Fruit fly (Drosophila melanogaster) whole organism, embryonic: ENCODE data around the gene mfas.

Source experiments
- Abd-B ChIP-seq: fragments of 200-800 bp; sonication (Bioruptor generic); optimal IDR thresholded peaks from 2 replicates; lab custom pipeline; 2018; ENCODE audit warnings: missing biosample characterization, mild to moderate bottlenecking, missing genetic modification characterization, moderate library complexity
- Adf1 ChIP-seq: fragments of 200-800 bp; sonication (Bioruptor generic); IDR thresholded peaks from 2 replicates; pipeline ENCODE4 v1.3.6; 2022; ENCODE audit warnings: missing biosample characterization, missing genetic modification characterization
- BEAF-32 ChIP-seq: fragments of 200-800 bp; sonication (Bioruptor generic); optimal IDR thresholded peaks from 3 replicates; lab custom pipeline; 2017; ENCODE audit warnings: missing biosample characterization, missing genetic modification characterization, mild to moderate bottlenecking, moderate library complexity, missing genetic modification reagents
- CG10959 ChIP-seq: fragments of 200-800 bp; sonication (Bioruptor generic); IDR thresholded peaks from 2 replicates; pipeline ENCODE4 v1.3.6; 2022; ENCODE audit warnings: missing biosample characterization, missing genetic modification characterization
- CG11085 ChIP-seq: fragments of 200-800 bp; sonication (Bioruptor generic); IDR thresholded peaks from 2 replicates; pipeline ENCODE4 v1.3.6; 2022; ENCODE audit warnings: missing biosample characterization, missing genetic modification characterization
- CG11456 ChIP-seq: fragments of 200-800 bp; sonication (Bioruptor generic); IDR thresholded peaks from 3 replicates; pipeline ENCODE4 v1.3.6; 2022; ENCODE audit warnings: missing biosample characterization, missing genetic modification characterization
- CG11504 ChIP-seq: fragments of 200-800 bp; sonication (Bioruptor generic); optimal IDR thresholded peaks from 3 replicates; lab custom pipeline; 2019; ENCODE audit warnings: missing biosample characterization, mild to moderate bottlenecking, missing genetic modification characterization, moderate library complexity
- CG11723 ChIP-seq: fragments of 200-800 bp; sonication (Bioruptor generic); optimal IDR thresholded peaks from 2 replicates; lab custom pipeline; 2017; ENCODE audit warnings: missing biosample characterization, mild to moderate bottlenecking, missing genetic modification characterization
- CG12071 ChIP-seq: fragments of 200-800 bp; sonication (Bioruptor generic); optimal IDR thresholded peaks from 3 replicates; lab custom pipeline; 2018; ENCODE audit warnings: missing biosample characterization, mild to moderate bottlenecking, missing genetic modification characterization
- CG12942 ChIP-seq: fragments of 200-800 bp; sonication (Bioruptor generic); optimal IDR thresholded peaks from 3 replicates; lab custom pipeline; 2016; ENCODE audit warnings: missing biosample characterization, missing genetic modification characterization
- CG15479 ChIP-seq: fragments of 200-800 bp; sonication (Bioruptor generic); optimal IDR thresholded peaks from 3 replicates; lab custom pipeline; 2019; ENCODE audit warnings: missing biosample characterization, mild to moderate bottlenecking, missing genetic modification characterization, moderate library complexity
- CG16815 ChIP-seq: fragments of 200-800 bp; sonication (Bioruptor generic); optimal IDR thresholded peaks from 3 replicates; lab custom pipeline; 2017; ENCODE audit warnings: missing biosample characterization, mild to moderate bottlenecking, missing genetic modification characterization
- CG16863 ChIP-seq: fragments of 200-800 bp; sonication (Bioruptor generic); optimal IDR thresholded peaks from 3 replicates; lab custom pipeline; 2016; ENCODE audit warnings: missing biosample characterization, missing genetic modification characterization
- CG18764 ChIP-seq: fragments of 200-800 bp; sonication (Bioruptor generic); optimal IDR thresholded peaks from 3 replicates; lab custom pipeline; 2016; ENCODE audit warnings: missing biosample characterization, missing genetic modification characterization
- CG2678 ChIP-seq: fragments of 200-800 bp; sonication (Bioruptor generic); optimal IDR thresholded peaks from 3 replicates; lab custom pipeline; 2019; ENCODE audit warnings: missing biosample characterization, mild to moderate bottlenecking, missing genetic modification characterization, moderate library complexity
- CG31365 ChIP-seq: fragments of 200-800 bp; sonication (Bioruptor generic); optimal IDR thresholded peaks from 2 replicates; lab custom pipeline; 2018; ENCODE audit warnings: missing biosample characterization, mild to moderate bottlenecking, missing genetic modification characterization
- CG3407 ChIP-seq: fragments of 200-800 bp; sonication (Bioruptor generic); optimal IDR thresholded peaks from 2 replicates; lab custom pipeline; 2018; ENCODE audit warnings: missing biosample characterization, mild to moderate bottlenecking, missing genetic modification characterization
- CG6654 ChIP-seq: fragments of 200-800 bp; sonication (Bioruptor generic); optimal IDR thresholded peaks from 2 replicates; lab custom pipeline; 2017; ENCODE audit warnings: missing biosample characterization, mild to moderate bottlenecking, missing genetic modification characterization
- CG8290 ChIP-seq, 3 experiments: fragments of 200-800 bp; sonication (Bioruptor generic); optimal IDR thresholded peaks; 2 replicates each; lab custom pipeline; 2016 to 2019; ENCODE audit warnings: missing biosample characterization in 3 of 3, missing genetic modification characterization in 3 of 3, mild to moderate bottlenecking in 2 of 3, moderate library complexity in 1 of 3
- CG8478 ChIP-seq: fragments of >200 bp; optimal IDR thresholded peaks from 2 replicates; lab custom pipeline; 2018
- CG9609 ChIP-seq: fragments of 200-800 bp; sonication (Bioruptor generic); optimal IDR thresholded peaks from 3 replicates; lab custom pipeline; 2016; ENCODE audit warnings: missing biosample characterization, missing genetic modification characterization
- CG9727 ChIP-seq: fragments of 200-800 bp; sonication (Bioruptor generic); optimal IDR thresholded peaks from 3 replicates; lab custom pipeline; 2017; ENCODE audit warnings: missing biosample characterization, mild to moderate bottlenecking, missing genetic modification characterization
- CHES-1-like ChIP-seq: fragments of 200-800 bp; sonication (Bioruptor generic); optimal IDR thresholded peaks from 2 replicates; lab custom pipeline; 2016; ENCODE audit warnings: missing biosample characterization, missing genetic modification characterization
- CoRest ChIP-seq: fragments of 200-800 bp; sonication (Bioruptor generic); optimal IDR thresholded peaks from 3 replicates; lab custom pipeline; 2018; ENCODE audit warnings: missing biosample characterization, mild to moderate bottlenecking, missing genetic modification characterization, moderate library complexity
- CrebB ChIP-seq: fragments of 200-800 bp; sonication (Bioruptor generic); optimal IDR thresholded peaks from 3 replicates; lab custom pipeline; 2018; ENCODE audit warnings: missing biosample characterization, mild to moderate bottlenecking, missing genetic modification characterization
- Dbx ChIP-seq: fragments of 200-800 bp; sonication (Bioruptor generic); IDR thresholded peaks from 3 replicates; pipeline ENCODE4 v1.3.6; 2022; ENCODE audit warnings: missing biosample characterization, missing genetic modification characterization
- Hsf ChIP-seq: fragments of 200-800 bp; sonication (Bioruptor generic); optimal IDR thresholded peaks from 3 replicates; lab custom pipeline; 2016; ENCODE audit warnings: missing biosample characterization, missing genetic modification characterization
- Myb ChIP-seq: fragments of 200-800 bp; sonication (Bioruptor generic); optimal IDR thresholded peaks from 2 replicates; lab custom pipeline; 2016; ENCODE audit warnings: missing biosample characterization, missing genetic modification characterization
- NFAT ChIP-seq: fragments of 200-800 bp; sonication (Bioruptor generic); IDR thresholded peaks from 2 replicates; pipeline ENCODE4 v1.3.6; 2022; ENCODE audit warnings: missing biosample characterization, missing genetic modification characterization
- Scr ChIP-seq: fragments of 200-800 bp; sonication (Bioruptor generic); IDR thresholded peaks from 2 replicates; pipeline ENCODE4 v1.3.6; 2022; ENCODE audit warnings: missing biosample characterization, missing genetic modification characterization; ENCODE audit not compliant: partially characterized antibody
- br ChIP-seq: fragments of >200 bp; optimal IDR thresholded peaks from 2 replicates; lab custom pipeline; 2017
- bsh ChIP-seq, 2 experiments: fragments of 200-800 bp; sonication (Bioruptor generic); optimal IDR thresholded peaks; 2 replicates each; lab custom pipeline; 2017 to 2018; ENCODE audit warnings: mild to moderate bottlenecking in 2 of 2, missing biosample characterization in 2 of 2, missing genetic modification characterization in 2 of 2, moderate library complexity in 1 of 2
- dan ChIP-seq: fragments of 200-800 bp; sonication (Bioruptor generic); IDR thresholded peaks from 2 replicates; pipeline ENCODE4 v1.3.6; 2022; ENCODE audit warnings: missing biosample characterization, missing genetic modification characterization
- danr ChIP-seq: fragments of 200-800 bp; sonication (Bioruptor generic); IDR thresholded peaks from 2 replicates; pipeline ENCODE4 v1.3.6; 2022; ENCODE audit warnings: missing biosample characterization, missing genetic modification characterization
- dm ChIP-seq: fragments of 200-800 bp; sonication (Bioruptor generic); optimal IDR thresholded peaks from 3 replicates; lab custom pipeline; 2016; ENCODE audit warnings: missing biosample characterization, missing genetic modification characterization
- dmrt11E ChIP-seq: fragments of 200-800 bp; sonication (Bioruptor generic); optimal IDR thresholded peaks from 3 replicates; lab custom pipeline; 2018; ENCODE audit warnings: missing biosample characterization, mild to moderate bottlenecking, missing genetic modification characterization, moderate library complexity
- fd64A ChIP-seq: fragments of 200-800 bp; sonication (Bioruptor generic); optimal IDR thresholded peaks from 3 replicates; lab custom pipeline; 2018; ENCODE audit warnings: missing biosample characterization, mild to moderate bottlenecking, missing genetic modification characterization
- gce ChIP-seq: fragments of 200-800 bp; sonication (Bioruptor generic); IDR thresholded peaks from 3 replicates; pipeline ENCODE4 v1.3.6; 2022; ENCODE audit warnings: missing biosample characterization, missing genetic modification characterization
- gem ChIP-seq: fragments of 200-800 bp; sonication (Bioruptor generic); optimal IDR thresholded peaks from 2 replicates; lab custom pipeline; 2019; ENCODE audit warnings: missing biosample characterization, mild to moderate bottlenecking, missing genetic modification characterization, moderate library complexity
- klu ChIP-seq: fragments of 200-800 bp; sonication (Bioruptor generic); IDR thresholded peaks from 2 replicates; pipeline ENCODE4 v1.3.6; 2022; ENCODE audit warnings: missing biosample characterization, missing genetic modification characterization
- lbe ChIP-seq: fragments of 200-800 bp; sonication (Bioruptor generic); optimal IDR thresholded peaks from 2 replicates; lab custom pipeline; 2016; ENCODE audit warnings: missing biosample characterization, mild to moderate bottlenecking, missing genetic modification characterization
- mirr ChIP-seq: fragments of 200-800 bp; sonication (Bioruptor generic); optimal IDR thresholded peaks from 3 replicates; lab custom pipeline; 2018; ENCODE audit warnings: missing biosample characterization, mild to moderate bottlenecking, missing genetic modification characterization
- mld ChIP-seq: fragments of 200-800 bp; sonication (Bioruptor generic); IDR thresholded peaks from 3 replicates; pipeline ENCODE4 v1.3.6; 2022; ENCODE audit warnings: missing biosample characterization, missing genetic modification characterization; ENCODE audit not compliant: partially characterized antibody
- nerfin-2 ChIP-seq: fragments of 200-800 bp; sonication (Bioruptor generic); IDR thresholded peaks from 2 replicates; pipeline ENCODE4 v1.3.6; 2022; ENCODE audit warnings: missing biosample characterization, missing genetic modification characterization; ENCODE audit not compliant: partially characterized antibody
- onecut ChIP-seq: fragments of 200-800 bp; sonication (Bioruptor generic); IDR thresholded peaks from 2 replicates; pipeline ENCODE4 v1.3.6; 2022; ENCODE audit warnings: missing biosample characterization, missing genetic modification characterization
- pros ChIP-seq: fragments of 200-800 bp; sonication (Bioruptor generic); optimal IDR thresholded peaks from 3 replicates; lab custom pipeline; 2019; ENCODE audit warnings: missing biosample characterization, mild to moderate bottlenecking, missing genetic modification characterization, moderate library complexity
- pzg ChIP-seq: fragments of 200-800 bp; sonication (Bioruptor generic); optimal IDR thresholded peaks from 3 replicates; lab custom pipeline; 2018; ENCODE audit warnings: missing biosample characterization, mild to moderate bottlenecking, missing genetic modification characterization, moderate library complexity
- repo ChIP-seq: fragments of 200-800 bp; sonication (Bioruptor generic); optimal IDR thresholded peaks from 2 replicates; lab custom pipeline; 2016; ENCODE audit warnings: missing biosample characterization, missing genetic modification characterization
- sisA ChIP-seq: fragments of 200-800 bp; sonication (Bioruptor generic); IDR thresholded peaks from 2 replicates; pipeline ENCODE4 v1.3.6; 2022; ENCODE audit warnings: missing biosample characterization, missing genetic modification characterization
- zf30C ChIP-seq: fragments of 200-800 bp; sonication (Bioruptor generic); optimal IDR thresholded peaks from 3 replicates; lab custom pipeline; 2018; ENCODE audit warnings: missing biosample characterization, mild to moderate bottlenecking, missing genetic modification characterization

Gene mfas

DNA sequence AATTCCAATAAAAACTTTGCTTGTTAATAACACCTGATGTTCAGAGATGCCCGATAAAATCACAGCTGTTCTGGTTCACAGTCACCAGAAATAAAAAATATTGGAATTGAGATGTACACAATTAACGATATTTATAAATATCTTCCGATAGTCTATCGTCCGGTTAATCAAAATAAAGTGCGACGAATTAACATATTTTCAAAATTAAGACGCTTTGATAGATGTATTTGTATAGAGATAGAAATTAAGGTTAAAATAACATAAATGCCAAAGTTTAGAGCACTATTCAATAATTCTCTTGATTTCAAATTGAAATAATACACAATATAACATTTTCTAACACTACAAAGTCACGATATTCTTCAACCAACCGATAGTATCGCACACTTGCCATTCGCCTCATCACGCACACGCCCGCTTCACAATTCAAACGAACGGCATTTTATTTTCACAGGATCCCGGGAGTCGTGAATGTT is 30.3 kb downstream of the mfas start, which contains the start of the genes CG3281 and aurA (continued):
- TF ChIP-seq gem (tag; lab: Kevin White, UChicago) (peak; percentile 78), bsh (GFP tag; optimal IDR thresholded peaks at IDR 0.05; lab: Kevin White, UChicago) (peak in 1 of 2 experiments; percentile 54), mirr (GFP tag; lab: Kevin White, UChicago) (no peak), CG11085 (GFP tag; lab: Robert Waterston, UW) (peak; percentile 46; the same call in 1 of the 2 replicates), Hsf (peak; percentile 83), CG8478 (no peak), CG11456 (GFP tag; lab: Robert Waterston, UW) (0 out of 3 replicates have a peak, but pooled peaks have one; percentile 64), klu (GFP tag; lab: Robert Waterston, UW) (peak; percentile 73), CG15479 (GFP tag; lab: Kevin White, UChicago) (no peak), Dbx (GFP tag; lab: Robert Waterston, UW) (peak; percentile 74; the same call in 2 of the 3 replicates), CrebB (tag; lab: Kevin White, UChicago) (peak; percentile 36), CG12942 (GFP tag; lab: Kevin White, UChicago) (peak; percentile 60), CG11723 (peak; percentile 35), CG16815 (GFP tag; lab: Kevin White, UChicago) (peak; percentile 64), sisA (GFP tag; lab: Robert Waterston, UW) (peak; percentile 73), zf30C (GFP tag; lab: Kevin White, UChicago) (no peak), danr (GFP tag; lab: Robert Waterston, UW) (no peak), CG16863 (GFP tag; lab: Kevin White, UChicago) (peak; percentile 50), dmrt11E (tag; lab: Kevin White, UChicago) (peak; percentile 66), br (lab: Kevin White, UChicago) (no peak), BEAF-32 (GFP tag; lab: Kevin White, UChicago) (peak; percentile 100), Abd-B (GFP tag; lab: Kevin White, UChicago) (peak; percentile 87), pzg (GFP tag; lab: Kevin White, UChicago) (peak; percentile 86), CG10959 (no peak), Adf1 (GFP tag; lab: Robert Waterston, UW) (no peak), onecut (GFP tag; lab: Robert Waterston, UW) (no peak), CG11504 (tag; lab: Kevin White, UChicago) (peak; percentile 71), CHES-1-like (peak; percentile 78), CG31365 (tag; lab: Kevin White, UChicago) (no peak), CG6654 (no peak), Myb (GFP tag; lab: Kevin White, UChicago) (peak; percentile 89), repo (no peak), nerfin-2 (GFP tag; lab: Robert Waterston, UW) (peak; percentile 91; the same call in 1 of the 2 replicates), CG2678 (tag; lab: Kevin White, UChicago) (peak; percentile 76), fd64A (GFP tag; lab: Kevin White, UChicago) (no peak), CG9609 (GFP tag; lab: Kevin White, UChicago) (peak; percentile 78), lbe (GFP tag; lab: Kevin White, UChicago) (peak; percentile 62), CG18764 (peak; percentile 64), mld (GFP tag; lab: Robert Waterston, UW) (peak; percentile 83; the same call in 2 of the 3 replicates), pros (GFP tag; lab: Kevin White, UChicago) (no peak), CoRest (tag; lab: Kevin White, UChicago) (peak; percentile 88), dan (GFP tag; lab: Robert Waterston, UW) (no peak), NFAT (GFP tag; lab: Robert Waterston, UW) (peak; percentile 4; the same call in 1 of the 2 replicates), Scr (GFP tag; lab: Robert Waterston, UW) (peak; percentile 98), CG3407 (GFP tag; lab: Kevin White, UChicago) (peak; percentile 1), CG9727 (peak; percentile 76), gce (GFP tag; lab: Robert Waterston, UW) (no peak), CG12071 (no peak), dm (peak; percentile 49), CG8290 (GFP tag; optimal IDR thresholded peaks at IDR 0.05; lab: Kevin White, UChicago) (peak; percentile 86), CG8290 (tag; optimal IDR thresholded peaks at IDR 0.05; lab: Kevin White, UChicago) (peak; percentile 50 to 72)
